Fruit fly (Drosophila melanogaster): ENCODE results near the gene Mlc-c.

DNA sequence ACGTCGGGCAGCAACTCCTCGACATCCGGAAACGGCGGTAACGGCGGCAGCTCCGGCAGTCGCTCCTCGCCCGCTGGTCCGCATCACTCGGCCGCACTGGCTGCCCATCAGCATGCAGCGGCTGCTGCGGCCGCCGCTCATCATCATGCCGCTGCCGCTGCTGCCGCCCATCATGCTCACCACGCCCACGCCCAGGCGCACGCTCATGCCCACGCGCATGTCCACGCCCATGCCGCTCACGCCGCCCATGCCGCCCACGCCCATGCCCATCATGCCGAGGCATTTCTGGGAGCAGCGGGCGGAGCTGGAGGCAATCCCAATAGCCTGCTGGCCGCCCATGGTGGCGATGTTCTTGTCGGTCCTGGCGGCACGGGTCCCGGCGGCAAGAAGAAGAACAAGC, 16.0 kb downstream of the Mlc-c start:
- no peak for TF ChIP-seq psq (optimal IDR thresholded peaks at IDR 0.05)
- no peak for TF ChIP-seq Sin3A (optimal IDR thresholded peaks at IDR 0.05)
- no peak for TF ChIP-seq h (optimal IDR thresholded peaks at IDR 0.05)
- TF ChIP-seq ttk (optimal IDR thresholded peaks at IDR 0.05) = no peak
- TF ChIP-seq Myc (optimal IDR thresholded peaks at IDR 0.05) = no peak
- TF ChIP-seq insv (optimal IDR thresholded peaks at IDR 0.05) = no peak
